Worm (Caenorhabditis elegans) whole organism, L4/young adult: ENCODE measurements around the gene srxa-1.

Source experiments
- W03F9.2 ChIP-seq: fragments of 150-350 bp; optimal IDR thresholded peaks from 2 replicates; lab custom pipeline; 2014; ENCODE audit warnings: missing biosample characterization, missing genetic modification characterization
- dao-5 ChIP-seq: sonication (generic microtip); optimal IDR thresholded peaks from 2 replicates; lab custom pipeline; 2016; ENCODE audit warnings: missing genotype, missing genetic modification characterization, moderate library complexity, missing compliant biosample characterization
- him-1 ChIP-seq: sonication (generic microtip); optimal IDR thresholded peaks from 2 replicates; lab custom pipeline; 2016; ENCODE audit warnings: missing genotype, missing genetic modification reagents, missing genetic modification characterization, missing compliant biosample characterization

- TF ChIP-seq him-1 = no peak
- no peak for TF ChIP-seq dao-5 (tag; lab: Kevin White, UChicago)
- no peak for TF ChIP-seq W03F9.2
Observed at ce11 chrV:20692903-20693302, 39.0 kb upstream of the srxa-1 start.
